Worm (Caenorhabditis elegans) whole organism, L3 larva: ENCODE results near the gene col-181.

ENCODE experiments used
- R02D3.7 ChIP-seq: fragments of 150-350 bp; optimal IDR thresholded peaks from 2 replicates; lab custom pipeline; 2014; ENCODE audit warnings: missing biosample characterization, missing genetic modification characterization
- ZK546.5 ChIP-seq: sonication (generic microtip); optimal IDR thresholded peaks from 2 replicates; lab custom pipeline; 2017; ENCODE audit warnings: missing biosample characterization, missing genetic modification characterization
- aly-2 ChIP-seq: fragments of 150-350 bp; optimal IDR thresholded peaks from 2 replicates; lab custom pipeline; 2014; ENCODE audit warnings: missing biosample characterization, missing genetic modification characterization
- ceh-16 ChIP-seq: sonication (generic microtip); optimal IDR thresholded peaks from 2 replicates; lab custom pipeline; 2017; ENCODE audit warnings: missing biosample characterization, missing genetic modification characterization
- ceh-28 ChIP-seq: fragments of 150-350 bp; optimal IDR thresholded peaks from 2 replicates; lab custom pipeline; 2014; ENCODE audit warnings: missing biosample characterization, missing genetic modification reagents, missing genetic modification characterization
- ceh-82 ChIP-seq: fragments of 150-350 bp; optimal IDR thresholded peaks from 2 replicates; lab custom pipeline; 2014; ENCODE audit warnings: missing biosample characterization, missing genetic modification characterization
- ceh-9 ChIP-seq: sonication (generic microtip); optimal IDR thresholded peaks from 2 replicates; lab custom pipeline; 2018; ENCODE audit warnings: missing biosample characterization, missing genetic modification characterization
- egl-27 ChIP-seq: sonication (generic microtip); optimal IDR thresholded peaks from 4 replicates; lab custom pipeline; 2017; ENCODE audit warnings: missing biosample characterization, missing genetic modification reagents, missing genetic modification characterization
- egl-5 ChIP-seq: fragments of 150-350 bp; optimal IDR thresholded peaks from 2 replicates; lab custom pipeline; 2017; ENCODE audit warnings: missing biosample characterization, missing genetic modification reagents, missing genetic modification characterization, inconsistent platforms
- elt-2 ChIP-seq: sonication (generic microtip); optimal IDR thresholded peaks from 2 replicates; lab custom pipeline; 2016; ENCODE audit warnings: missing genetic modification reagents, mild to moderate bottlenecking, missing genetic modification characterization, missing compliant biosample characterization
- elt-3 ChIP-seq, 3 experiments: fragments of 150-350 bp in 1 of 3; sonication (generic microtip) in 2 of 3; optimal IDR thresholded peaks; 2 replicates in 2 of 3; 4 replicates in 1 of 3; lab custom pipeline; 2014 to 2017; ENCODE audit warnings: missing biosample characterization in 3 of 3, missing genetic modification characterization in 3 of 3
- eor-1 ChIP-seq, 2 experiments: fragments of 150-350 bp; optimal IDR thresholded peaks; 2 replicates each; lab custom pipeline; 2014 to 2018; ENCODE audit warnings: missing biosample characterization in 2 of 2, missing genetic modification characterization in 2 of 2
- fkh-10 ChIP-seq: sonication (generic microtip); optimal IDR thresholded peaks from 2 replicates; lab custom pipeline; 2017; ENCODE audit warnings: missing biosample characterization, missing genetic modification reagents, missing genetic modification characterization
- fos-1 ChIP-seq: fragments of 150-350 bp; optimal IDR thresholded peaks from 2 replicates; lab custom pipeline; 2014; ENCODE audit warnings: missing biosample characterization, missing genetic modification characterization
- hmg-11 ChIP-seq: sonication (generic microtip); optimal IDR thresholded peaks from 2 replicates; lab custom pipeline; 2016; ENCODE audit warnings: missing genetic modification characterization, missing compliant biosample characterization
- jun-1 ChIP-seq: fragments of 150-350 bp; optimal IDR thresholded peaks from 2 replicates; lab custom pipeline; 2014; ENCODE audit warnings: missing biosample characterization, missing genetic modification reagents, missing genetic modification characterization
- lin-39 ChIP-seq: fragments of 150-350 bp; optimal IDR thresholded peaks from 2 replicates; lab custom pipeline; 2018; ENCODE audit warnings: missing biosample characterization, missing genetic modification reagents, missing genetic modification characterization
- lsy-12 ChIP-seq: sonication (generic microtip); optimal IDR thresholded peaks from 2 replicates; lab custom pipeline; 2016; ENCODE audit warnings: mild to moderate bottlenecking, missing genetic modification characterization, missing compliant biosample characterization
- nfya-1 ChIP-seq: sonication (generic microtip); optimal IDR thresholded peaks from 2 replicates; lab custom pipeline; 2017; ENCODE audit warnings: missing genetic modification characterization, mild to moderate bottlenecking, missing compliant biosample characterization, antibody characterized with exemption, moderate library complexity; ENCODE audit not compliant: insufficient read depth
- nhr-11 ChIP-seq: fragments of 150-350 bp; optimal IDR thresholded peaks from 2 replicates; lab custom pipeline; 2014; ENCODE audit warnings: missing biosample characterization, missing genetic modification characterization
- nhr-12 ChIP-seq: fragments of 150-350 bp; optimal IDR thresholded peaks from 2 replicates; lab custom pipeline; 2014; ENCODE audit warnings: missing biosample characterization, missing genetic modification characterization
- nhr-23 ChIP-seq: fragments of 150-350 bp; optimal IDR thresholded peaks from 2 replicates; lab custom pipeline; 2014; ENCODE audit warnings: missing biosample characterization, missing genetic modification reagents, missing genetic modification characterization
- nhr-28 ChIP-seq: fragments of 150-350 bp; optimal IDR thresholded peaks from 2 replicates; lab custom pipeline; 2014; ENCODE audit warnings: missing biosample characterization, missing genetic modification characterization
- nhr-43 ChIP-seq: sonication (generic microtip); optimal IDR thresholded peaks from 2 replicates; lab custom pipeline; 2016; ENCODE audit warnings: mild to moderate bottlenecking, missing genetic modification characterization, missing compliant biosample characterization; ENCODE audit not compliant: poor library complexity, severe bottlenecking
- nhr-77 ChIP-seq: fragments of 150-350 bp; optimal IDR thresholded peaks from 2 replicates; lab custom pipeline; 2014; ENCODE audit warnings: missing biosample characterization, missing genetic modification characterization
- pha-4 ChIP-seq: fragments of 150-350 bp; optimal IDR thresholded peaks from 2 replicates; lab custom pipeline; 2014; ENCODE audit warnings: missing biosample characterization, missing genetic modification reagents, missing genetic modification characterization
- pqm-1 ChIP-seq: fragments of 150-350 bp; optimal IDR thresholded peaks from 2 replicates; lab custom pipeline; 2017; ENCODE audit warnings: missing biosample characterization, missing genetic modification characterization, inconsistent platforms
- sea-2 ChIP-seq: fragments of 150-350 bp; sonication (generic microtip); optimal IDR thresholded peaks from 4 replicates; lab custom pipeline; 2014; ENCODE audit warnings: missing biosample characterization, missing genetic modification reagents, missing genetic modification characterization
- skn-1 ChIP-seq: fragments of 150-350 bp; optimal IDR thresholded peaks from 2 replicates; lab custom pipeline; 2014; ENCODE audit warnings: missing biosample characterization, missing genetic modification characterization
- snpc-4 ChIP-seq: fragments of 150-350 bp; optimal IDR thresholded peaks from 2 replicates; lab custom pipeline; 2014; ENCODE audit warnings: missing biosample characterization, missing genetic modification characterization
- unc-39 ChIP-seq: sonication (generic microtip); optimal IDR thresholded peaks from 4 replicates; lab custom pipeline; 2017; ENCODE audit warnings: missing biosample characterization, missing genetic modification characterization
- unc-62 ChIP-seq: fragments of 150-350 bp; sonication (generic microtip); optimal IDR thresholded peaks from 4 replicates; lab custom pipeline; 2014; ENCODE audit warnings: missing biosample characterization, missing genetic modification reagents, missing genetic modification characterization
- zag-1 ChIP-seq: fragments of 150-350 bp; optimal IDR thresholded peaks from 2 replicates; lab custom pipeline; 2014; ENCODE audit warnings: missing biosample characterization, missing genetic modification characterization
- ztf-4 ChIP-seq: fragments of 150-350 bp; optimal IDR thresholded peaks from 2 replicates; lab custom pipeline; 2014; ENCODE audit warnings: missing biosample characterization, missing genetic modification characterization

The col-181 gene

ce11 chrX:12123152-12123551 is 18.4 kb downstream of the col-181 start, which contains the start of gene T01H10.11:
Gene T01H10.11, plus strand, starts transcription at chrX:12123452.
- TF ChIP-seq ztf-4 (tag; lab: Kevin White, UChicago): no peak
- no peak for TF ChIP-seq sea-2 (GFP tag; lab: Kevin White, UChicago)
- no peak for TF ChIP-seq ZK546.5 (tag; lab: Kevin White, UChicago)
- no peak for TF ChIP-seq egl-5 (tag; lab: Kevin White, UChicago)
- TF ChIP-seq nfya-1: no peak
- no peak for TF ChIP-seq unc-39 (tag; lab: Kevin White, UChicago)
- TF ChIP-seq hmg-11 (tag; lab: Kevin White, UChicago): no peak
- TF ChIP-seq eor-1 (tag; optimal IDR thresholded peaks at IDR 0.05; lab: Kevin White, UChicago): no peak
- TF ChIP-seq zag-1 (tag; lab: Kevin White, UChicago): no peak
- no peak for TF ChIP-seq elt-3 (tag; optimal IDR thresholded peaks at IDR 0.05; lab: Kevin White, UChicago)
- TF ChIP-seq lsy-12 (tag; lab: Kevin White, UChicago): no peak
- TF ChIP-seq ceh-16 (tag; lab: Kevin White, UChicago): no peak
- TF ChIP-seq skn-1 (tag; lab: Kevin White, UChicago): no peak
- no peak for TF ChIP-seq nhr-11 (tag; lab: Kevin White, UChicago)
- TF ChIP-seq ceh-82 (tag; lab: Kevin White, UChicago): no peak
- TF ChIP-seq ceh-28 (tag; lab: Kevin White, UChicago): no peak
- TF ChIP-seq, all 47 proteins: peak for 0

DNA sequence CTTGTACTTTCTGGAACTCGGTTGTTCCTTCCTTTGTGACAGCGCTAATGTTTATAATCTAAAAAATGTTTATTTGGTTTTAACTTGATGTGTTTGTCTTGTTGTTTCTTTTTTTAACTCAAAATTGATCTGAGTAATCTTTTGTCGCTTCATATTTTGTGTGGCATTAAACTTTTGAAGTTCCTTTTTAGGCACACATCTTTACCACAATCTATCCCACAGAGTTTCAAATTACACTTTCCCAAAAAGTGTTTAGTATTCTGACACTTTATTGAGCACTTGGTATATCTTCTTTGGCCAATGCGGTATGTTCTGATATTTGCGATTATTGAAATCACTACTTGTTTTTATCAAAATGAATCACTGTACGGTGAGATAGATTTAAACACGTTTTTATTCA is 20.6 kb downstream of the col-181 start, which contains the start of gene lgc-18:
Gene lgc-18 (plus strand): TSS at position 301 of the 400 bp plus-strand sequence.
- TF ChIP-seq unc-39 (tag; lab: Kevin White, UChicago) (no peak), nhr-77 (tag; lab: Kevin White, UChicago) (no peak)

- TF ChIP-seq nhr-28 (tag; lab: Kevin White, UChicago) (no peak), ZK546.5 (tag; lab: Kevin White, UChicago) (no peak)
These were observed 36.3 kb downstream of the col-181 start, which contains the start of gene lyst-1 for ce11 chrX:12141051-12141450. Gene lyst-1, minus strand, starts transcription at chrX:12141151.

DNA sequence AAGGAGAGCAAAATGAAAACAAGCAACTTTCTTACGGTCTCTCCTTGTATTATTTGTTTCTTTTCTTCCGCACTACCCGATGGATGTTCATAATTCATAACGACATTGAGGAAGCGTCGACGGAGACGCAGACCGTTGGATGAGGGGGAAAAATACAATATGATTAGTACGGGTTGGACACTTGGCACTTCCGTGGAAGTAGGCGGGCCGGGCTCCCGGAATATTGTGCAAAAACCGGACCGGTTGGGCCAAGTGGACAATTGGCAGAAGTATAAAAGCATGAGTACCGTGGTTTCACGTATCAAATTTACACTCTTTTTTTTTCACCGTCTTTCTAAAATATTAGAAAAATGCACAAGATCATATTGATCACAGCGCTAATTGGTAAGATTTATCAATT is 37.8 kb downstream of the col-181 start, which contains the start of gene M153.3:
Gene M153.3 (plus strand): TSS at position 301 of the 400 bp plus-strand sequence.
- TF ChIP-seq nhr-43 (tag; lab: Kevin White, UChicago) (no peak), ztf-4 (tag; lab: Kevin White, UChicago) (no peak), aly-2 (tag; lab: Kevin White, UChicago) (no peak), lin-39 (tag; lab: Kevin White, UChicago) (no peak), ceh-82 (tag; lab: Kevin White, UChicago) (no peak), egl-27 (tag; lab: Kevin White, UChicago) (no peak), fos-1 (tag; lab: Kevin White, UChicago) (no peak), nhr-12 (tag; lab: Kevin White, UChicago) (no peak), snpc-4 (tag; lab: Kevin White, UChicago) (no peak), unc-39 (tag; lab: Kevin White, UChicago) (no peak), elt-2 (tag; lab: Kevin White, UChicago) (no peak)
- TF ChIP-seq, all 47 proteins: peak for 0

DNA sequence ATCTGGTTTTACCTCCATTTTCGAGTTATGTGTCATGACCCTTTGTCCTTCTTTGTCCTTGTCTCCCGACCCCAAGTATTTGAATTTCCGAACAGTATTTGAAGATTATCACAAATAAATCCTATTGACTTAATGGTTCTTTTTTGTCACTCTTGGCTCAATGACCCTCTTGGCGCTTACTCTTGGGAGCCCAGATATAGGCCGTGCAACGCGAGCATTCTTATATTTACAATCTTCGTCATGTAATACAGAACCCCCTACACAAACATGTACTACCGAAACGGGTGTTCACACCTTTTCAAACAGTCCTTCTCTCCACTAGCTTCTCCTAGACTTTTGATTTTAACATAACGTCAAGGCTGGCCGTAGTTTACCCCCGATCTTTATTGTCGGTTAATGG is 39.0 kb downstream of the col-181 start, which contains the start of gene M153.5:
Gene M153.5 (plus strand): TSS at position 301 of the 400 bp plus-strand sequence.
- TF ChIP-seq sea-2 (GFP tag; lab: Kevin White, UChicago) (no peak), hmg-11 (tag; lab: Kevin White, UChicago) (no peak), nfya-1 (no peak), egl-27 (tag; lab: Kevin White, UChicago) (no peak), eor-1 (tag; optimal IDR thresholded peaks at IDR 0.05; lab: Kevin White, UChicago) (no peak), pha-4 (no peak), fkh-10 (GFP tag; lab: Kevin White, UChicago) (no peak), pqm-1 (tag; lab: Kevin White, UChicago) (no peak), unc-62 (no peak), nhr-43 (tag; lab: Kevin White, UChicago) (no peak), R02D3.7 (no peak), jun-1 (tag; lab: Kevin White, UChicago) (no peak), ceh-82 (tag; lab: Kevin White, UChicago) (no peak), nhr-23 (tag; lab: Kevin White, UChicago) (no peak), ceh-9 (tag; lab: Kevin White, UChicago) (no peak)
